Fruit fly (Drosophila melanogaster): ENCODE measurements around the gene rpk.
A peak's percentile ranks its signal among the peaks of the same experiment; 100 is the strongest.

Gene rpk

dm6 chr3R:4663068-4663467 is 17.3 kb downstream of the rpk start (continued):
- TF ChIP-seq CG1233 (GFP tag; optimal IDR thresholded peaks at IDR 0.05), result peak; percentile 71
- TF ChIP-seq Kr (GFP tag; optimal IDR thresholded peaks at IDR 0.05), result no peak
- peak; percentile 65 for TF ChIP-seq klu (GFP tag; IDR thresholded peaks at IDR 0.05)
- no peak for TF ChIP-seq Lpt (GFP tag; optimal IDR thresholded peaks at IDR 0.05)
- peak; percentile 87 for TF ChIP-seq CG4820 (GFP tag; optimal IDR thresholded peaks at IDR 0.05)
- no peak for TF ChIP-seq ftz-f1 (GFP tag; optimal IDR thresholded peaks at IDR 0.05)
- no peak for TF ChIP-seq CG14860 (GFP tag; IDR thresholded peaks at IDR 0.05; ENCODE audit: partially characterized antibody)
- no peak for TF ChIP-seq pfk (GFP tag; optimal IDR thresholded peaks at IDR 0.05)
- TF ChIP-seq Side (GFP tag; optimal IDR thresholded peaks at IDR 0.05), result peak; percentile 73
- TF ChIP-seq CG13624 (GFP tag; optimal IDR thresholded peaks at IDR 0.05), result peak; percentile 52
- TF ChIP-seq exex (tag; optimal IDR thresholded peaks at IDR 0.05), result peak; percentile 20
- TF ChIP-seq HLH54F (GFP tag; optimal IDR thresholded peaks at IDR 0.05), result no peak
- TF ChIP-seq CG32767 (GFP tag; IDR thresholded peaks at IDR 0.05), result peak; percentile 73
- TF ChIP-seq gcm (GFP tag; optimal IDR thresholded peaks at IDR 0.05), result peak; percentile 80
- TF ChIP-seq CG31365 (tag; optimal IDR thresholded peaks at IDR 0.05), result no peak
- TF ChIP-seq fru (optimal IDR thresholded peaks at IDR 0.05), result no peak
- TF ChIP-seq crp (GFP tag; optimal IDR thresholded peaks at IDR 0.05), result peak in 1 of 2 experiments; percentile 13
- TF ChIP-seq CG5953 (GFP tag; IDR thresholded peaks at IDR 0.05), result no peak; the same call in 1 of the 2 replicates
- no peak for TF ChIP-seq hth (optimal IDR thresholded peaks at IDR 0.05)
- TF ChIP-seq fd102C (GFP tag; optimal IDR thresholded peaks at IDR 0.05), result peak; percentile 80
- no peak for TF ChIP-seq Scr (GFP tag; IDR thresholded peaks at IDR 0.05; ENCODE audit: partially characterized antibody)
- peak; percentile 93 for TF ChIP-seq CG7271 (tag; optimal IDR thresholded peaks at IDR 0.05)
- peak; percentile 93 for TF ChIP-seq CG15696 (tag; optimal IDR thresholded peaks at IDR 0.05)
- TF ChIP-seq E2f2 (GFP tag; IDR thresholded peaks at IDR 0.05), result peak; percentile 49; the same call in 1 of the 2 replicates
- no peak for TF ChIP-seq mld (GFP tag; IDR thresholded peaks at IDR 0.05; ENCODE audit: partially characterized antibody)
- TF ChIP-seq Camta (GFP tag; optimal IDR thresholded peaks at IDR 0.05), result peak; percentile 76
- no peak for TF ChIP-seq CG3838 (GFP tag; optimal IDR thresholded peaks at IDR 0.05)
- peak; percentile 65 for TF ChIP-seq CG3407 (GFP tag; optimal IDR thresholded peaks at IDR 0.05)
- no peak for TF ChIP-seq Bdp1 (GFP tag; optimal IDR thresholded peaks at IDR 0.05)
- peak; percentile 67 for TF ChIP-seq grau (tag; optimal IDR thresholded peaks at IDR 0.05)
- peak; percentile 37 for TF ChIP-seq crc (GFP tag; optimal IDR thresholded peaks at IDR 0.05)
- TF ChIP-seq CG12744 (GFP tag; optimal IDR thresholded peaks at IDR 0.05), result no peak
- TF ChIP-seq vvl (GFP tag; IDR thresholded peaks at IDR 0.05), result peak; percentile 94
- TF ChIP-seq danr (GFP tag; IDR thresholded peaks at IDR 0.05), result peak; percentile 21; the same call in 1 of the 2 replicates
- TF ChIP-seq toy (GFP tag; IDR thresholded peaks at IDR 0.05), result no peak
- TF ChIP-seq knrl (GFP tag; IDR thresholded peaks at IDR 0.05; ENCODE audit: partially characterized antibody), result no peak
- peak; percentile 48 for TF ChIP-seq CG33213 (GFP tag; optimal IDR thresholded peaks at IDR 0.05)
- no peak; the same call in 1 of the 2 replicates for TF ChIP-seq ap (GFP tag; IDR thresholded peaks at IDR 0.05)
- peak; percentile 68 for TF ChIP-seq ac (GFP tag; optimal IDR thresholded peaks at IDR 0.05)
- TF ChIP-seq br (optimal IDR thresholded peaks at IDR 0.05), result no peak
- TF ChIP-seq H15 (GFP tag; IDR thresholded peaks at IDR 0.05), result peak; percentile 78; the same call in 2 of the 3 replicates
- no peak for TF ChIP-seq ham (GFP tag; IDR thresholded peaks at IDR 0.05)
- TF ChIP-seq CG11695 (GFP tag; IDR thresholded peaks at IDR 0.05), result peak; percentile 78; the same call in 2 of the 3 replicates
- no peak for TF ChIP-seq CG4707 (GFP tag; optimal IDR thresholded peaks at IDR 0.05)
- 0 out of 2 replicates have a peak, but pooled peaks have one; percentile 10 for TF ChIP-seq Taf1 (GFP tag; IDR thresholded peaks at IDR 0.05)
- TF ChIP-seq Oaz (GFP tag; IDR thresholded peaks at IDR 0.05), result 0 out of 2 replicates have a peak, but pooled peaks have one; percentile 5
- TF ChIP-seq prd (optimal IDR thresholded peaks at IDR 0.05), result no peak
- peak; percentile 95 for TF ChIP-seq prd (GFP tag; IDR thresholded peaks at IDR 0.05)
- peak; percentile 78 for TF ChIP-seq CG11093 (GFP tag; IDR thresholded peaks at IDR 0.05)
- no peak for TF ChIP-seq luna (GFP tag; optimal IDR thresholded peaks at IDR 0.05)
- peak; percentile 34 for TF ChIP-seq CG10565 (GFP tag; optimal IDR thresholded peaks at IDR 0.05)
- peak; percentile 28 for TF ChIP-seq CG8944 (GFP tag; optimal IDR thresholded peaks at IDR 0.05)
- no peak for TF ChIP-seq CG7745 (tag; optimal IDR thresholded peaks at IDR 0.05)
